Worm (Caenorhabditis elegans): ENCODE measurements around the gene F39G3.3.
A peak's percentile ranks its signal among the peaks of the same experiment; 100 is the strongest.

The F39G3.3 gene

DNA sequence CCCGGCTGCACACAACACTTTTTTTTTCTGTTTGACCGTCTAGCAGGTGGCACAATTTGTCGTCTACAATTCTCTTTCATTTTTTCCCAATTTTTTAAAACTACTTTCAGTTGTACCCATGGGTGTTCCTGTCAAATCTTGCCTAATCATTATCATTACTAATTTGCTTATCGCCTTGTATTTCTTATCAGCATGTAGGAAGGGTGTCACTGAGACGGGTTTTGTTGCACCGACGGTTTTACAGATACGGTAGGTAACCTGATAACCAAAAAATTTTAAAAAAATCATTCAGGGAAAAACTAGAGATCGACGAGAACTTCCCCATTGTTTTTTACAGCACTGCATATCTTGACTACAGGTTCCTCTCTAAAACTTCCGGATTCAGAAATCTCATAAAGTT, 6.0 kb downstream of the F39G3.3 start, which contains the start of gene F39G3.2:
TSS of gene F39G3.2 (plus strand) at position 105 of the 400 bp plus-strand sequence.
- TF ChIP-seq unc-30 (tag; optimal IDR thresholded peaks at IDR 0.05) (no peak), ets-5 (GFP tag; IDR thresholded peaks at IDR 0.05) (no peak), sup-37 (GFP tag; optimal IDR thresholded peaks at IDR 0.05) (no peak), pax-3 (tag; optimal IDR thresholded peaks at IDR 0.05) (no peak), nhr-77 (tag; optimal IDR thresholded peaks at IDR 0.05) (no peak), jun-1 (tag; optimal IDR thresholded peaks at IDR 0.05) (peak; percentile 18), ztf-4 (tag; optimal IDR thresholded peaks at IDR 0.05) (no peak), elt-2 (tag; optimal IDR thresholded peaks at IDR 0.05) (peak; percentile 62), ceh-8 (GFP tag; optimal IDR thresholded peaks at IDR 0.05) (no peak), nhr-19 (GFP tag; conservative IDR thresholded peaks at IDR 0.05) (no peak), sox-4 (tag; optimal IDR thresholded peaks at IDR 0.05) (no peak), snpc-4 (tag; optimal IDR thresholded peaks at IDR 0.05) (no peak), tbx-2 (tag; optimal IDR thresholded peaks at IDR 0.05) (no peak), aha-1 (tag; optimal IDR thresholded peaks at IDR 0.05) (no peak), hlh-4 (tag; optimal IDR thresholded peaks at IDR 0.05) (no peak)

DNA sequence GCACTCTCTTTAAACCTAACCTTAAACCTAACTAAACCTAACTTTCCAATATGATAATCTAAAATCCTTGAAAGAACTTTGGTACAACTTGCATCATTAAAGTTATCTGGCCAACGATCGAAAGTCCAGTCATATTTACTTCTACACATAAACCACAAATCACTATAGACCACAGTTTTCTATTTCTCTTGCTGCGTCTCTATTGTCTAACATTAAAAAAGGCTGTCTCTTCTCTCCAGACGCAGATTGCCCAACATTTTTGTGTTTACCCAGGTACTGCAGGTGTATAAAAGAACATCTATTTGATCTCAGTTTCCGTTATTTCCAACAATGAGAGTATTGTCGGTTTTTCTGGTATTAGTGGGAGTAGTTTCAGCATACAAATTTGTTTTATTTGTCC, 10.5 kb downstream of the F39G3.3 start, which contains the start of gene ugt-61:
TSS of gene ugt-61 (plus strand) at position 233 of the 400 bp plus-strand sequence.
- TF ChIP-seq elt-3 (tag; optimal IDR thresholded peaks at IDR 0.05) (peak in 1 of 6 experiments; percentile 9), dpl-1 (GFP tag; optimal IDR thresholded peaks at IDR 0.05) (peak in 1 of 3 experiments; percentile 2), blmp-1 (tag; optimal IDR thresholded peaks at IDR 0.05) (peak; percentile 33), lin-14 (GFP tag; optimal IDR thresholded peaks at IDR 0.05) (peak; percentile 73), rnt-1 (tag; optimal IDR thresholded peaks at IDR 0.05) (peak; percentile 22), efl-1 (optimal IDR thresholded peaks at IDR 0.05) (peak in 1 of 2 experiments; percentile 10), efl-1 (GFP tag; optimal IDR thresholded peaks at IDR 0.05 in 1 of 2) (peak in 1 of 2 experiments; percentile 93), lin-39 (tag; optimal IDR thresholded peaks at IDR 0.05) (no peak), nhr-90 (tag; optimal IDR thresholded peaks at IDR 0.05; ENCODE audit: poor library complexity) (peak; percentile 21), lin-35 (GFP tag; optimal IDR thresholded peaks at IDR 0.05) (peak in 1 of 2 experiments; percentile 15), nhr-11 (tag; optimal IDR thresholded peaks at IDR 0.05) (no peak), mep-1 (tag; optimal IDR thresholded peaks at IDR 0.05) (peak; percentile 13), nhr-85 (tag) (peak; percentile 81), snu-23 (GFP tag; optimal IDR thresholded peaks at IDR 0.05) (peak; percentile 41), nhr-28 (tag; optimal IDR thresholded peaks at IDR 0.05) (no peak), nhr-20 (tag; optimal IDR thresholded peaks at IDR 0.05) (peak; percentile 61), nhr-77 (tag; optimal IDR thresholded peaks at IDR 0.05) (peak; percentile 29)

DNA sequence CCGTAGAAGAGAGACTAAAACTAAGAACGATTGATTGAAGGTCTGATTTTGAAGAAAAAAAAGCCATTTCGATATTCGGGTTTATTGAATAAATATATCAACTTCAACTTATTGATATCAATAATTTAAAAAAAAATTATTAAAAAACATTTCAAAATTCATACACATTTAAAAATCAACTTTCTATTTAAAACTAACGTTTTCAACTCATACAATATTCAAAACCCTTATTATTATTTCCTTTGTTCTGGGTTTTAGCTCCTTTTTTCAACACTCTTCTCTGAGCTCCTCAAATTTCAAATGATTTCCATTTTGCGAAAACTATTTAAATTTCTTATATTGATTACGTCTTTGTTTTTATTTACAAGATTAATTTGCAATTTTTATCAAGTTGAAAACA, 13.6 kb downstream of the F39G3.3 start, which contains the start of gene C18G1.7:
TSS of gene C18G1.7 (plus strand) at position 301 of the 400 bp plus-strand sequence.
- TF ChIP-seq grh-1 (GFP tag; IDR thresholded peaks at IDR 0.05), result no peak
- no peak for TF ChIP-seq swsn-7 (tag; optimal IDR thresholded peaks at IDR 0.05)
- TF ChIP-seq tbx-2 (tag; optimal IDR thresholded peaks at IDR 0.05), result no peak
- TF ChIP-seq ama-1 (optimal IDR thresholded peaks at IDR 0.05), result no peak
- TF ChIP-seq unc-98 (GFP tag; IDR thresholded peaks at IDR 0.05), result no peak
- TF ChIP-seq nhr-85 (tag), result no peak
- no peak for TF ChIP-seq fkh-4 (tag; optimal IDR thresholded peaks at IDR 0.05; ENCODE audit: borderline replicate concordance)

DNA sequence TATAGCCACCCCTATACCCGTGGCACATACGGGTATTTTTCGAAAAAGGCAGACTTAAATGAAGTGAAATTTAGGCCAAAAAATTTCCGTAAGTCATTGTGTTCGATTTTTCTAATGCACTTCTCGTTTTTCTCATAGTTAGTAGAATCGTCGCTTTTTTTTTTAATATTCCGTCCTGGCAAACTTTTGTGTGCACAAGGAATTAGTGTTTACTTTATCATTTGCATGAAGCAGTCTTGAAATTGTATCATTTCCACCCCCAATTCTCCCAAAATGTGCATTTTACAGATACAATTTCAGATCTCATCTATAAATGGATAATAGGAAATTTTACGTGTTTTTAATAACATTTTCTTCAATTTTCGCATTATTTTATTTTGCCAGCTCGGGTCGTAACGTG, 18.6 kb downstream of the F39G3.3 start, which contains the start of gene C18G1.6:
TSS of gene C18G1.6 (plus strand) at position 301 of the 400 bp plus-strand sequence.
- TF ChIP-seq lsy-2 (tag; optimal IDR thresholded peaks at IDR 0.05) (no peak), fos-1 (tag; optimal IDR thresholded peaks at IDR 0.05) (no peak), lin-39 (tag; optimal IDR thresholded peaks at IDR 0.05) (no peak), egl-27 (tag; optimal IDR thresholded peaks at IDR 0.05) (no peak), pqm-1 (tag; optimal IDR thresholded peaks at IDR 0.05) (no peak), ceh-88 (GFP tag; IDR thresholded peaks at IDR 0.05) (no peak), hpl-2 (GFP tag; optimal IDR thresholded peaks at IDR 0.05) (no peak), fkh-4 (tag; optimal IDR thresholded peaks at IDR 0.05; ENCODE audit: borderline replicate concordance) (no peak), lin-15B (tag; optimal IDR thresholded peaks at IDR 0.05) (no peak), nhr-47 (tag; optimal IDR thresholded peaks at IDR 0.05) (no peak), Y116A8C.19 (tag; optimal IDR thresholded peaks at IDR 0.05; ENCODE audit: borderline replicate concordance) (no peak), grh-1 (GFP tag; IDR thresholded peaks at IDR 0.05) (no peak), tlp-1 (tag; optimal IDR thresholded peaks at IDR 0.05) (no peak), ceh-82 (tag; optimal IDR thresholded peaks at IDR 0.05) (no peak), ceh-63 (GFP tag; optimal IDR thresholded peaks at IDR 0.05) (no peak)
